Fruit fly (Drosophila melanogaster): ENCODE results near the gene Ugt305A1.

- TF ChIP-seq CG8301 (tag; optimal IDR thresholded peaks at IDR 0.05), result no peak
- TF ChIP-seq CG17806 (tag; optimal IDR thresholded peaks at IDR 0.05), result no peak
Observed at dm6 chr3L:4076907-4077306, 17.3 kb downstream of the Ugt305A1 start.

Data from whole organism, pupa.